Fruit fly (Drosophila melanogaster): ENCODE measurements around the gene cib.

Gene cib

dm6 chrX:4106756-4107155 lies 843 bp downstream of the cib start (continued):
- no peak for TF ChIP-seq lbe (GFP tag; optimal IDR thresholded peaks at IDR 0.05)
- TF ChIP-seq BtbVII (GFP tag; optimal IDR thresholded peaks at IDR 0.05): no peak
- no peak; the same call in 2 of the 3 replicates for TF ChIP-seq CG11093 (GFP tag; IDR thresholded peaks at IDR 0.05)
- no peak for TF ChIP-seq CG3838 (GFP tag; optimal IDR thresholded peaks at IDR 0.05)
- no peak for TF ChIP-seq CG15479 (GFP tag; optimal IDR thresholded peaks at IDR 0.05)
- TF ChIP-seq CG11504 (tag; optimal IDR thresholded peaks at IDR 0.05): peak; percentile 51
- TF ChIP-seq eve (GFP tag; optimal IDR thresholded peaks at IDR 0.05): no peak
- TF ChIP-seq crol (GFP tag; IDR thresholded peaks at IDR 0.05): no peak
- peak; percentile 56 for TF ChIP-seq CG7839 (tag; optimal IDR thresholded peaks at IDR 0.05)
- peak; percentile 2 for TF ChIP-seq Nf-YB (GFP tag; optimal IDR thresholded peaks at IDR 0.05)
- TF ChIP-seq CG18262 (tag; optimal IDR thresholded peaks at IDR 0.05): peak; percentile 63
- no peak for TF ChIP-seq CG18476 (GFP tag; optimal IDR thresholded peaks at IDR 0.05)
- no peak for TF ChIP-seq CG10543 (GFP tag; optimal IDR thresholded peaks at IDR 0.05)
- no peak for TF ChIP-seq CG9876 (GFP tag; optimal IDR thresholded peaks at IDR 0.05)
- no peak for TF ChIP-seq hb (GFP tag; IDR thresholded peaks at IDR 0.05; ENCODE audit: partially characterized antibody)
- TF ChIP-seq Vsx1 (GFP tag; optimal IDR thresholded peaks at IDR 0.05): no peak
- no peak for TF ChIP-seq Xbp1 (GFP tag; optimal IDR thresholded peaks at IDR 0.05)
- peak; percentile 77 for TF ChIP-seq CG11696 (GFP tag; IDR thresholded peaks at IDR 0.05)
- no peak; the same call in 1 of the 2 replicates for TF ChIP-seq CG10366 (GFP tag; IDR thresholded peaks at IDR 0.05)
- no peak for TF ChIP-seq CHES-1-like (GFP tag; optimal IDR thresholded peaks at IDR 0.05)
- TF ChIP-seq kah (GFP tag; optimal IDR thresholded peaks at IDR 0.05): no peak
- TF ChIP-seq CG12769 (tag; optimal IDR thresholded peaks at IDR 0.05): peak; percentile 6
- peak; percentile 89 for TF ChIP-seq sens (GFP tag)
- no peak for TF ChIP-seq CG1647 (GFP tag; optimal IDR thresholded peaks at IDR 0.05)
- TF ChIP-seq Fer2 (tag; optimal IDR thresholded peaks at IDR 0.05): no peak
- TF ChIP-seq nerfin-2 (GFP tag; IDR thresholded peaks at IDR 0.05; ENCODE audit: partially characterized antibody): no peak
- no peak for TF ChIP-seq mld (GFP tag; IDR thresholded peaks at IDR 0.05; ENCODE audit: partially characterized antibody)
- no peak for TF ChIP-seq salm (tag; optimal IDR thresholded peaks at IDR 0.05)
- 0 out of 3 replicates have a peak, but pooled peaks have one; percentile 14 for TF ChIP-seq Mrtf (GFP tag; IDR thresholded peaks at IDR 0.05)
- no peak for TF ChIP-seq kay (GFP tag; optimal IDR thresholded peaks at IDR 0.05)
- TF ChIP-seq sisA (GFP tag; IDR thresholded peaks at IDR 0.05): peak; percentile 24; the same call in 1 of the 2 replicates
- TF ChIP-seq Dref (GFP tag; IDR thresholded peaks at IDR 0.05): no peak
- TF ChIP-seq psq (GFP tag; optimal IDR thresholded peaks at IDR 0.05): no peak
- no peak for TF ChIP-seq MESR4 (GFP tag; optimal IDR thresholded peaks at IDR 0.05)
- TF ChIP-seq CG6765 (GFP tag; optimal IDR thresholded peaks at IDR 0.05): no peak
- no peak for TF ChIP-seq CG31388 (GFP tag; optimal IDR thresholded peaks at IDR 0.05)
- TF ChIP-seq Atf-2 (GFP tag; optimal IDR thresholded peaks at IDR 0.05): no peak
- no peak for TF ChIP-seq Poxn (GFP tag; IDR thresholded peaks at IDR 0.05)
- peak; percentile 40; the same call in 1 of the 2 replicates for TF ChIP-seq CG32532 (GFP tag; IDR thresholded peaks at IDR 0.05)
- TF ChIP-seq CG1529 (GFP tag; optimal IDR thresholded peaks at IDR 0.05): peak; percentile 1
- TF ChIP-seq wdn (GFP tag; IDR thresholded peaks at IDR 0.05): no peak
- no peak for TF ChIP-seq TFAM (GFP tag; optimal IDR thresholded peaks at IDR 0.05)
- no peak for TF ChIP-seq bowl (GFP tag; IDR thresholded peaks at IDR 0.05)
- no peak for TF ChIP-seq gce (GFP tag; IDR thresholded peaks at IDR 0.05)
- no peak for TF ChIP-seq wek (GFP tag; optimal IDR thresholded peaks at IDR 0.05)
- peak; percentile 37 for TF ChIP-seq nom (GFP tag; optimal IDR thresholded peaks at IDR 0.05)
- TF ChIP-seq Nf-YA (GFP tag; IDR thresholded peaks at IDR 0.05): no peak
- TF ChIP-seq bigmax (GFP tag; optimal IDR thresholded peaks at IDR 0.05): no peak
- TF ChIP-seq CG2875 (GFP tag; optimal IDR thresholded peaks at IDR 0.05): no peak
- TF ChIP-seq CG14710 (tag; optimal IDR thresholded peaks at IDR 0.05): peak; percentile 43
- TF ChIP-seq CG6854 (GFP tag; optimal IDR thresholded peaks at IDR 0.05): no peak
